Worm (Caenorhabditis elegans) whole organism, L1 larva: Measurements from ENCODE around the gene hmg-1.2.

Experiments
- C16A3.4 ChIP-seq: fragments of 150-350 bp; optimal IDR thresholded peaks from 2 replicates; lab custom pipeline; 2014; ENCODE audit warnings: missing biosample characterization, missing genetic modification characterization
- C34B4.2 ChIP-seq: sonication (generic microtip); optimal IDR thresholded peaks from 2 replicates; lab custom pipeline; 2017; ENCODE audit warnings: mild to moderate bottlenecking, missing genetic modification characterization, missing compliant biosample characterization
- Y116A8C.19 ChIP-seq: sonication (generic microtip); optimal IDR thresholded peaks from 2 replicates; lab custom pipeline; 2016; ENCODE audit warnings: missing compliant biosample characterization, missing genetic modification characterization, borderline replicate concordance
- alr-1 ChIP-seq: fragments of 200-800 bp; sonication (Bioruptor generic); optimal IDR thresholded peaks from 2 replicates; lab custom pipeline; 2018; ENCODE audit warnings: borderline replicate concordance, mild to moderate bottlenecking, missing genetic modification characterization, missing compliant biosample characterization
- ceh-63 ChIP-seq: fragments of 200-800 bp; sonication (Bioruptor generic); optimal IDR thresholded peaks from 2 replicates; lab custom pipeline; 2018; ENCODE audit warnings: mild to moderate bottlenecking, missing genetic modification characterization, missing compliant biosample characterization
- ceh-82 ChIP-seq, 3 experiments: fragments of 150-350 bp in 1 of 3; sonication (generic microtip) in 2 of 3; optimal IDR thresholded peaks; 2 replicates each; lab custom pipeline; 2014 to 2017; ENCODE audit warnings: missing biosample characterization in 3 of 3, missing genetic modification characterization in 3 of 3
- dpl-1 ChIP-seq, 3 experiments: fragments of 150-350 bp in 2 of 3; sonication (generic microtip) in 1 of 3; optimal IDR thresholded peaks; 2 replicates each; lab custom pipeline; 2014 to 2017; ENCODE audit warnings: missing biosample characterization in 3 of 3, missing genetic modification characterization in 3 of 3, missing genetic modification reagents in 3 of 3
- dsc-1 ChIP-seq: sonication (generic microtip); optimal IDR thresholded peaks from 2 replicates; lab custom pipeline; 2016; ENCODE audit warnings: mild to moderate bottlenecking, missing genetic modification characterization, missing compliant biosample characterization
- efl-1 ChIP-seq, 4 experiments: fragments of 150-350 bp; optimal IDR thresholded peaks in 3 of 4; peaks in 1 of 4; 1 replicate in 1 of 4; 2 replicates in 3 of 4; lab custom pipeline; 2014; ENCODE audit warnings: missing biosample characterization in 2 of 4, missing genetic modification characterization in 2 of 4, missing genetic modification reagents in 2 of 4
- elt-2 ChIP-seq: sonication (generic microtip); optimal IDR thresholded peaks from 2 replicates; lab custom pipeline; 2016; ENCODE audit warnings: missing genetic modification characterization, mild to moderate bottlenecking, inconsistent platforms, missing compliant biosample characterization, missing genetic modification reagents
- elt-3 ChIP-seq, 6 experiments: fragments of 150-350 bp in 1 of 6; sonication (generic microtip); optimal IDR thresholded peaks; 2 replicates each; lab custom pipeline; 2017 to 2018; ENCODE audit warnings: missing biosample characterization in 6 of 6, missing genetic modification characterization in 6 of 6, inconsistent platforms in 1 of 6
- fos-1 ChIP-seq: fragments of 150-350 bp; optimal IDR thresholded peaks from 2 replicates; lab custom pipeline; 2014; ENCODE audit warnings: missing biosample characterization, missing genetic modification characterization
- grh-1 ChIP-seq: fragments of 200-800 bp; sonication (Bioruptor generic); IDR thresholded peaks from 2 replicates; pipeline ENCODE4 v1.3.6; 2022; ENCODE audit warnings: missing genetic modification reagents, missing genetic modification characterization, missing compliant biosample characterization
- hlh-17 ChIP-seq: fragments of 200-800 bp; sonication (Bioruptor generic); optimal IDR thresholded peaks from 2 replicates; lab custom pipeline; 2018; ENCODE audit warnings: missing genetic modification characterization, mild to moderate bottlenecking, missing compliant biosample characterization, moderate library complexity, borderline replicate concordance
- jun-1 ChIP-seq: fragments of 150-350 bp; optimal IDR thresholded peaks from 2 replicates; lab custom pipeline; 2014; ENCODE audit warnings: missing biosample characterization, missing genetic modification reagents, missing genetic modification characterization
- lin-13 ChIP-seq: fragments of 150-350 bp; optimal IDR thresholded peaks from 2 replicates; lab custom pipeline; 2014; ENCODE audit warnings: missing biosample characterization, missing genetic modification reagents, missing genetic modification characterization
- lin-35 ChIP-seq, 2 experiments: fragments of 150-350 bp; optimal IDR thresholded peaks; 2 replicates each; lab custom pipeline; 2014; ENCODE audit warnings: missing biosample characterization in 2 of 2, missing genetic modification characterization in 2 of 2, missing genetic modification reagents in 2 of 2
- lsy-2 ChIP-seq, 2 experiments: fragments of 150-350 bp; optimal IDR thresholded peaks; 2 replicates each; lab custom pipeline; 2014; ENCODE audit warnings: missing biosample characterization in 2 of 2, missing genetic modification characterization in 2 of 2
- nhr-19 ChIP-seq: fragments of 200-800 bp; sonication (Bioruptor generic); conservative IDR thresholded peaks from 2 replicates; pipeline ENCODE4 v1.3.6; 2022; ENCODE audit warnings: missing genetic modification characterization, missing compliant biosample characterization
- nhr-20 ChIP-seq: sonication (generic microtip); optimal IDR thresholded peaks from 2 replicates; lab custom pipeline; 2016; ENCODE audit warnings: mild to moderate bottlenecking, missing genetic modification characterization, missing compliant biosample characterization
- nhr-84 ChIP-seq: sonication (generic microtip); optimal IDR thresholded peaks from 2 replicates; lab custom pipeline; 2017; ENCODE audit warnings: missing biosample characterization, missing genetic modification characterization
- rnt-1 ChIP-seq: sonication (generic microtip); optimal IDR thresholded peaks from 2 replicates; lab custom pipeline; 2016; ENCODE audit warnings: mild to moderate bottlenecking, missing genetic modification characterization, moderate library complexity, missing compliant biosample characterization
- snpc-4 ChIP-seq: fragments of 150-350 bp; optimal IDR thresholded peaks from 2 replicates; lab custom pipeline; 2014; ENCODE audit warnings: missing biosample characterization, missing genetic modification characterization
- snu-23 ChIP-seq: sonication (generic microtip); optimal IDR thresholded peaks from 2 replicates; lab custom pipeline; 2016; ENCODE audit warnings: missing genetic modification characterization, missing compliant biosample characterization
- sptf-1 ChIP-seq: fragments of 150-350 bp; optimal IDR thresholded peaks from 2 replicates; lab custom pipeline; 2014; ENCODE audit warnings: missing biosample characterization, missing genetic modification characterization
- swsn-7 ChIP-seq: sonication (generic microtip); optimal IDR thresholded peaks from 2 replicates; lab custom pipeline; 2016; ENCODE audit warnings: missing genetic modification characterization, missing compliant biosample characterization
- tlp-1 ChIP-seq: fragments of 150-350 bp; optimal IDR thresholded peaks from 2 replicates; lab custom pipeline; 2014; ENCODE audit warnings: missing biosample characterization, missing genetic modification characterization
- unc-30 ChIP-seq: sonication (generic microtip); optimal IDR thresholded peaks from 2 replicates; lab custom pipeline; 2017; ENCODE audit warnings: missing biosample characterization, missing genetic modification characterization
- unc-62 ChIP-seq: fragments of 150-350 bp; optimal IDR thresholded peaks from 2 replicates; lab custom pipeline; 2014; ENCODE audit warnings: missing biosample characterization, missing genetic modification reagents, missing genetic modification characterization
- unc-86 ChIP-seq: sonication (generic microtip); optimal IDR thresholded peaks from 2 replicates; lab custom pipeline; 2016; ENCODE audit warnings: missing genetic modification characterization, missing compliant biosample characterization
- vab-15 ChIP-seq: sonication (generic microtip); optimal IDR thresholded peaks from 2 replicates; lab custom pipeline; 2017; ENCODE audit warnings: missing genotype, mild to moderate bottlenecking, missing genetic modification characterization, missing compliant biosample characterization
- xbp-1 ChIP-seq: sonication (generic microtip); optimal IDR thresholded peaks from 2 replicates; lab custom pipeline; 2016; ENCODE audit warnings: missing genetic modification characterization, missing compliant biosample characterization
- zip-4 ChIP-seq: fragments of 200-800 bp; sonication (Bioruptor generic); optimal IDR thresholded peaks from 2 replicates; lab custom pipeline; 2018; ENCODE audit warnings: mild to moderate bottlenecking, missing genetic modification characterization, moderate library complexity, missing compliant biosample characterization

The hmg-1.2 gene

ce11 chrIII:6231880-6232279 lies 48.3 kb upstream of the hmg-1.2 start (continued):
- TF ChIP-seq lin-35 (GFP tag; optimal IDR thresholded peaks at IDR 0.05; lab: Kevin White, UChicago) (peak in 1 of 2 experiments; percentile 47), efl-1 (optimal IDR thresholded peaks at IDR 0.05; lab: Kevin White, UChicago) (peak in 1 of 2 experiments; percentile 4), efl-1 (GFP tag; optimal IDR thresholded peaks at IDR 0.05 in 1 of 2; lab: Kevin White, UChicago) (peak in 1 of 2 experiments; percentile 83), sptf-1 (no peak), dpl-1 (GFP tag; optimal IDR thresholded peaks at IDR 0.05; lab: Kevin White, UChicago) (no peak), tlp-1 (tag; lab: Kevin White, UChicago) (peak; percentile 5), nhr-20 (tag; lab: Kevin White, UChicago) (peak; percentile 20)

ce11 chrIII:6236649-6237048 lies 43.5 kb upstream of the hmg-1.2 start, which contains the start of gene T12A2.21:
Gene T12A2.21 (minus strand): TSS chrIII:6236749.
- TF ChIP-seq Y116A8C.19: no peak
- no peak for TF ChIP-seq lin-13
- TF ChIP-seq hlh-17 (GFP tag; lab: Kevin White, UChicago): no peak
- no peak for TF ChIP-seq zip-4
- no peak for TF ChIP-seq fos-1 (tag; lab: Kevin White, UChicago)
- no peak for TF ChIP-seq alr-1 (tag; lab: Kevin White, UChicago)
- no peak for TF ChIP-seq C16A3.4 (tag; lab: Kevin White, UChicago)
- TF ChIP-seq swsn-7 (tag; lab: Kevin White, UChicago): no peak
- TF ChIP-seq elt-3 (tag; optimal IDR thresholded peaks at IDR 0.05; lab: Kevin White, UChicago): no peak
- TF ChIP-seq snu-23 (GFP tag; lab: Kevin White, UChicago): no peak
- TF ChIP-seq nhr-84 (tag; lab: Kevin White, UChicago): no peak
- TF ChIP-seq xbp-1 (tag; lab: Kevin White, UChicago): no peak
- TF ChIP-seq vab-15 (tag; lab: Kevin White, UChicago): no peak
- TF ChIP-seq unc-30 (tag; lab: Kevin White, UChicago): no peak
- TF ChIP-seq tlp-1 (tag; lab: Kevin White, UChicago): no peak
- no peak for TF ChIP-seq ceh-63 (GFP tag; lab: Kevin White, UChicago)
- TF ChIP-seq dsc-1: no peak
- TF ChIP-seq lsy-2 (tag; optimal IDR thresholded peaks at IDR 0.05; lab: Kevin White, UChicago): no peak

ce11 chrIII:6240528-6240927 lies 39.7 kb upstream of the hmg-1.2 start, which contains the start of gene T12A2.3:
Gene T12A2.3 (plus strand): TSS chrIII:6240828.
- TF ChIP-seq unc-62 (no peak), jun-1 (tag; lab: Kevin White, UChicago) (no peak), hlh-17 (GFP tag; lab: Kevin White, UChicago) (no peak), rnt-1 (tag; lab: Kevin White, UChicago) (no peak), dpl-1 (GFP tag; optimal IDR thresholded peaks at IDR 0.05; lab: Kevin White, UChicago) (no peak)
- TF ChIP-seq, all 84 proteins: peak for 0

ce11 chrIII:6245728-6246127 lies 34.5 kb upstream of the hmg-1.2 start, which contains the start of gene bcas-2:
Gene bcas-2 (minus strand): TSS chrIII:6245828.
- TF ChIP-seq C34B4.2: no peak
- TF ChIP-seq elt-2 (tag; lab: Kevin White, UChicago): no peak
- no peak for TF ChIP-seq unc-30 (tag; lab: Kevin White, UChicago)
- no peak for TF ChIP-seq unc-86 (tag; lab: Kevin White, UChicago)
- TF ChIP-seq nhr-19 (GFP tag; lab: Robert Waterston, UW): no peak
- TF ChIP-seq lin-35 (GFP tag; optimal IDR thresholded peaks at IDR 0.05; lab: Kevin White, UChicago): no peak
- no peak for TF ChIP-seq grh-1 (GFP tag; lab: Robert Waterston, UW)
- TF ChIP-seq C16A3.4 (tag; lab: Kevin White, UChicago): no peak
- TF ChIP-seq ceh-82 (tag; optimal IDR thresholded peaks at IDR 0.05; lab: Kevin White, UChicago): no peak
- TF ChIP-seq sptf-1: no peak
- TF ChIP-seq snpc-4 (tag; lab: Kevin White, UChicago): no peak
- TF ChIP-seq zip-4: no peak
